Worm (Caenorhabditis elegans): ENCODE measurements around the gene Y37E11AL.9.
A peak's percentile ranks its signal among the peaks of the same experiment; 100 is the strongest.

The Y37E11AL.9 gene

ce11 chrIV:3654214-3654613 is 46.2 kb downstream of the Y37E11AL.9 start:
- TF ChIP-seq ref-2 (tag; optimal IDR thresholded peaks at IDR 0.05) (peak; percentile 35), elt-4 (tag; optimal IDR thresholded peaks at IDR 0.05) (no peak), ceh-34 (tag; optimal IDR thresholded peaks at IDR 0.05) (no peak), nfya-1 (tag; optimal IDR thresholded peaks at IDR 0.05) (no peak), ceh-30 (tag; optimal IDR thresholded peaks at IDR 0.05) (no peak), hlh-30 (tag; optimal IDR thresholded peaks at IDR 0.05; ENCODE audit: insufficient read depth) (peak; percentile 30), pat-9 (tag; optimal IDR thresholded peaks at IDR 0.05) (peak; percentile 12), ceh-18 (tag; optimal IDR thresholded peaks at IDR 0.05) (peak; percentile 91), ceh-22 (tag; optimal IDR thresholded peaks at IDR 0.05) (no peak), tbx-2 (tag; optimal IDR thresholded peaks at IDR 0.05) (peak; percentile 59), rnt-1 (tag; optimal IDR thresholded peaks at IDR 0.05) (peak; percentile 78), unc-55 (GFP tag; optimal IDR thresholded peaks at IDR 0.05) (peak; percentile 35), eyg-1 (tag; optimal IDR thresholded peaks at IDR 0.05) (no peak)

- TF ChIP-seq sox-4 (tag; optimal IDR thresholded peaks at IDR 0.05) (no peak), ceh-31 (tag; optimal IDR thresholded peaks at IDR 0.05) (no peak), elt-2 (tag; optimal IDR thresholded peaks at IDR 0.05) (peak; percentile 46), ceh-14 (tag; optimal IDR thresholded peaks at IDR 0.05) (no peak), unc-55 (GFP tag; optimal IDR thresholded peaks at IDR 0.05) (peak; percentile 73), madf-2 (tag; optimal IDR thresholded peaks at IDR 0.05) (no peak), dve-1 (tag; optimal IDR thresholded peaks at IDR 0.05) (no peak), tbx-7 (tag; optimal IDR thresholded peaks at IDR 0.05) (no peak)
These were observed 47.0 kb downstream of the Y37E11AL.9 start for ce11 chrIV:3653420-3653823.

DNA sequence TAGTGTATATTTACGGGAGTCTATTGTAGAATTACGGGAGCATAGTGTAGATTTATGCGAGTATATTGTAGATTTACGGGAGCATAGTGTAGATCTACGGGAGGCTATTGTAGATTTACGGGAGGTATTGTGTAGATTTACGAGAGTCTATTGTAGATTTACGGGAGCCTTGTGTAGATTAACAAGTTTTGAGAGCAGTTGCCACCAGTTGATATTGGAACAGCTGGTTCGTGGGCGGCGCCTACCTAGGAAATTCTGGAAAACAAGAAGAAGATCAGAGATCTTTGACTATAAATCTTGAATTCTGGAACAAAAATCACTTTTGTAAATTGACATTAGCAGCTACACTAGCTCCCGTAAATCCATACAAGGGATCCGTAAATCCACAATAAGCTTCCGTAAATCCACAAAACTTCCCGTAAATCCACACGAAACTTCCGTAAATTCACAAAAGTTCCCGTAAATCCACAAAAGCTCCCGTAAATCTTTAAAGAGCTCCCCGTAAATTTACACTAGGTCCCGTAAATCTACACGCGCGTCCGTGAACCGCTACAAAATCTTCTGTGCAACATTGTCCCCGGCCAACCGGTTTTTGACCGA is 47.6 kb downstream of the Y37E11AL.9 start:
- TF ChIP-seq unc-55 (GFP tag; optimal IDR thresholded peaks at IDR 0.05) (no peak), ceh-2 (tag; optimal IDR thresholded peaks at IDR 0.05) (no peak), ceh-6 (GFP tag; optimal IDR thresholded peaks at IDR 0.05) (no peak), gmeb-2 (tag; optimal IDR thresholded peaks at IDR 0.05) (no peak), dve-1 (tag; optimal IDR thresholded peaks at IDR 0.05) (peak; percentile 92), pha-2 (tag; optimal IDR thresholded peaks at IDR 0.05) (no peak)

DNA sequence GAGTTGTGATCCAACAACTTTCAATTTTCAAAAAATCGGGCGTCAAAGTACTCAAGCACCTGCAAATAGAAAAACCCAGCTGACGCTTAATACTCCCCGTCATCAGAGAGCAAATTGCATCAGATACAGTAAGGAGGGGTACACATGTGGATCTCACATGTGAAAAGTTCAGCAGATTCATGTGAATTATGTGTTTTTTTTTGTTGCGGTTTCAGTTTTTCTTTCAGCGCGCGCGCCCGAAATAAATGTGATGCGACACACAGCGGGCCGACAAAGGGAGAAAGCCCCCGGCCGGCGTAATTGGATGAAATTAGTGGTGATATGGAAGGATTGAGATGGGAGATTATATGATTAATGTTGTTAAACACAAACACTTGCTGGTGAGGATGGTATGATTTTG is 48.2 kb downstream of the Y37E11AL.9 start:
- TF ChIP-seq ref-2 (tag; optimal IDR thresholded peaks at IDR 0.05), result peak; percentile 20
- TF ChIP-seq fkh-10 (GFP tag; optimal IDR thresholded peaks at IDR 0.05), result no peak

Measured in whole organism, late embryonic.